Fruit fly (Drosophila melanogaster) whole organism, prepupa: Measurements from ENCODE around the gene Phf5a.
A peak's percentile ranks its signal among the peaks of the same experiment; 100 is the strongest.

Experiments
- Blimp-1 ChIP-seq: fragments of 200-800 bp; sonication (Bioruptor generic); optimal IDR thresholded peaks from 3 replicates; lab custom pipeline; 2017; ENCODE audit warnings: missing biosample characterization, missing genetic modification characterization, mild to moderate bottlenecking, moderate library complexity, missing genetic modification reagents
- CG10631 ChIP-seq: fragments of 200-800 bp; sonication (Bioruptor generic); optimal IDR thresholded peaks from 2 replicates; lab custom pipeline; 2016; ENCODE audit warnings: missing biosample characterization, missing genetic modification characterization
- CG10669 ChIP-seq: fragments of 200-800 bp; sonication (Bioruptor generic); optimal IDR thresholded peaks from 3 replicates; lab custom pipeline; 2018; ENCODE audit warnings: missing biosample characterization, mild to moderate bottlenecking, missing genetic modification characterization, moderate library complexity
- CG11294 ChIP-seq: fragments of 200-800 bp; sonication (Bioruptor generic); IDR thresholded peaks from 2 replicates; pipeline ENCODE4 v1.3.6; 2022; ENCODE audit warnings: missing biosample characterization, missing genetic modification characterization
- CG15336 ChIP-seq: fragments of 200-800 bp; sonication (Bioruptor generic); IDR thresholded peaks from 2 replicates; pipeline ENCODE4 v1.3.6; 2022; ENCODE audit warnings: missing biosample characterization, missing genetic modification characterization
- CG1621 ChIP-seq: fragments of 200-800 bp; sonication (Bioruptor generic); optimal IDR thresholded peaks from 3 replicates; lab custom pipeline; 2018; ENCODE audit warnings: missing biosample characterization, mild to moderate bottlenecking, missing genetic modification characterization
- CG3032 ChIP-seq: fragments of 200-800 bp; optimal IDR thresholded peaks from 2 replicates; lab custom pipeline; 2019; ENCODE audit warnings: missing biosample characterization, mild to moderate bottlenecking, missing genetic modification characterization, moderate library complexity
- CG32006 ChIP-seq: fragments of 200-800 bp; sonication (Bioruptor generic); optimal IDR thresholded peaks from 3 replicates; lab custom pipeline; 2017; ENCODE audit warnings: missing biosample characterization, mild to moderate bottlenecking, missing genetic modification characterization
- CG34406 ChIP-seq: fragments of 200-800 bp; sonication (Bioruptor generic); optimal IDR thresholded peaks from 3 replicates; lab custom pipeline; 2016; ENCODE audit warnings: missing biosample characterization, missing genetic modification characterization
- CG3919 ChIP-seq: fragments of 200-800 bp; sonication (Bioruptor generic); optimal IDR thresholded peaks from 3 replicates; lab custom pipeline; 2016; ENCODE audit warnings: missing biosample characterization, missing genetic modification characterization
- CG4318 ChIP-seq: fragments of 200-800 bp; sonication (Bioruptor generic); optimal IDR thresholded peaks from 3 replicates; lab custom pipeline; 2017; ENCODE audit warnings: missing biosample characterization, mild to moderate bottlenecking, missing genetic modification characterization
- CG6163 ChIP-seq: fragments of 200-800 bp; sonication (Bioruptor generic); IDR thresholded peaks from 3 replicates; pipeline ENCODE4 v1.3.6; 2022; ENCODE audit warnings: missing biosample characterization, missing genetic modification characterization
- CG6276 ChIP-seq: fragments of 200-800 bp; sonication (Bioruptor generic); optimal IDR thresholded peaks from 2 replicates; lab custom pipeline; 2017; ENCODE audit warnings: missing biosample characterization, mild to moderate bottlenecking, missing genetic modification characterization
- CG6792 ChIP-seq: fragments of 200-800 bp; sonication (Bioruptor generic); optimal IDR thresholded peaks from 3 replicates; lab custom pipeline; 2016; ENCODE audit warnings: missing biosample characterization, missing genetic modification characterization
- CG6808 ChIP-seq: fragments of 200-800 bp; sonication (Bioruptor generic); optimal IDR thresholded peaks from 3 replicates; lab custom pipeline; 2017; ENCODE audit warnings: missing biosample characterization, missing genetic modification characterization, mild to moderate bottlenecking, moderate library complexity, missing genetic modification reagents
- CG6854 ChIP-seq: fragments of 200-800 bp; sonication (Bioruptor generic); optimal IDR thresholded peaks from 2 replicates; lab custom pipeline; 2017; ENCODE audit warnings: missing biosample characterization, mild to moderate bottlenecking, missing genetic modification characterization
- CG8119 ChIP-seq: fragments of 200-800 bp; sonication (Bioruptor generic); IDR thresholded peaks from 3 replicates; pipeline ENCODE4 v1.3.6; 2022; ENCODE audit warnings: missing biosample characterization, missing genetic modification characterization
- CG8319 ChIP-seq: fragments of 200-800 bp; sonication (Bioruptor generic); optimal IDR thresholded peaks from 3 replicates; lab custom pipeline; 2016; ENCODE audit warnings: missing biosample characterization, missing genetic modification characterization
- CG8632 ChIP-seq: fragments of 200-800 bp; sonication (Bioruptor generic); optimal IDR thresholded peaks from 3 replicates; lab custom pipeline; 2016; ENCODE audit warnings: missing biosample characterization, missing genetic modification characterization
- CG9139 ChIP-seq: fragments of 200-800 bp; sonication (Bioruptor generic); optimal IDR thresholded peaks from 3 replicates; lab custom pipeline; 2017; ENCODE audit warnings: missing biosample characterization, mild to moderate bottlenecking, missing genetic modification characterization
- Eip78C ChIP-seq: fragments of 200-800 bp; sonication (Bioruptor generic); peaks from one replicate; lab custom pipeline; 2016; ENCODE audit warnings: missing biosample characterization, missing genetic modification characterization
- Eip93F ChIP-seq: fragments of 200-800 bp; sonication (Bioruptor generic); optimal IDR thresholded peaks from 2 replicates; lab custom pipeline; 2016; ENCODE audit warnings: missing biosample characterization, mild to moderate bottlenecking, missing genetic modification characterization
- Ets21C ChIP-seq: fragments of 200-800 bp; sonication (Bioruptor generic); optimal IDR thresholded peaks from 3 replicates; lab custom pipeline; 2016; ENCODE audit warnings: missing biosample characterization, missing genetic modification characterization
- Ets96B ChIP-seq: fragments of 200-800 bp; optimal IDR thresholded peaks from 2 replicates; lab custom pipeline; 2019; ENCODE audit warnings: missing biosample characterization, mild to moderate bottlenecking, missing genetic modification characterization, moderate library complexity
- Gug ChIP-seq: fragments of 200-800 bp; sonication (Bioruptor generic); IDR thresholded peaks from 2 replicates; pipeline ENCODE4 v1.3.6; 2022; ENCODE audit warnings: missing biosample characterization, missing genetic modification characterization
- Hr38 ChIP-seq: sonication (Bioruptor generic); optimal IDR thresholded peaks from 2 replicates; lab custom pipeline; 2016; ENCODE audit warnings: missing biosample characterization, missing genetic modification characterization
- Hr39 ChIP-seq: fragments of 200-800 bp; sonication (Bioruptor generic); optimal IDR thresholded peaks from 2 replicates; lab custom pipeline; 2016; ENCODE audit warnings: missing biosample characterization, missing genetic modification characterization
- Lpt ChIP-seq: fragments of 200-800 bp; sonication (Bioruptor generic); optimal IDR thresholded peaks from 3 replicates; lab custom pipeline; 2016; ENCODE audit warnings: missing biosample characterization, missing genetic modification characterization
- Met ChIP-seq: fragments of 200-800 bp; sonication (Bioruptor generic); optimal IDR thresholded peaks from 3 replicates; lab custom pipeline; 2016; ENCODE audit warnings: missing biosample characterization, missing genetic modification characterization
- OdsH ChIP-seq: fragments of 200-800 bp; sonication (Bioruptor generic); optimal IDR thresholded peaks from 3 replicates; lab custom pipeline; 2016; ENCODE audit warnings: missing biosample characterization, missing genetic modification characterization
- Smox ChIP-seq: fragments of 200-800 bp; sonication (Bioruptor generic); optimal IDR thresholded peaks from 3 replicates; lab custom pipeline; 2016; ENCODE audit warnings: missing biosample characterization, missing genetic modification characterization
- Sox102F ChIP-seq: fragments of 200-800 bp; sonication (Bioruptor generic); optimal IDR thresholded peaks from 2 replicates; lab custom pipeline; 2016; ENCODE audit warnings: missing biosample characterization, mild to moderate bottlenecking, missing genetic modification characterization
- Sox14 ChIP-seq: fragments of 200-800 bp; sonication (Bioruptor generic); optimal IDR thresholded peaks from 3 replicates; lab custom pipeline; 2016; ENCODE audit warnings: missing biosample characterization, missing genetic modification characterization
- Sox15 ChIP-seq: fragments of 200-800 bp; sonication (Bioruptor generic); optimal IDR thresholded peaks from 3 replicates; lab custom pipeline; 2016; ENCODE audit warnings: missing biosample characterization, missing genetic modification characterization
- acj6 ChIP-seq: fragments of 200-800 bp; sonication (Bioruptor generic); optimal IDR thresholded peaks from 3 replicates; lab custom pipeline; 2016; ENCODE audit warnings: missing biosample characterization, missing genetic modification characterization
- cyc ChIP-seq: fragments of 200-800 bp; sonication (Bioruptor generic); optimal IDR thresholded peaks from 3 replicates; lab custom pipeline; 2016; ENCODE audit warnings: missing biosample characterization, missing genetic modification characterization
- dac ChIP-seq: fragments of 200-800 bp; sonication (Bioruptor generic); optimal IDR thresholded peaks from 2 replicates; lab custom pipeline; 2017; ENCODE audit warnings: missing biosample characterization, mild to moderate bottlenecking, missing genetic modification characterization
- dsx ChIP-seq: fragments of 200-800 bp; optimal IDR thresholded peaks from 3 replicates; lab custom pipeline; 2019; ENCODE audit warnings: missing biosample characterization, mild to moderate bottlenecking, missing genetic modification characterization, moderate library complexity; ENCODE audit not compliant: poor library complexity, severe bottlenecking
- eg ChIP-seq: fragments of 200-800 bp; sonication (Bioruptor generic); IDR thresholded peaks from 3 replicates; pipeline ENCODE4 v1.3.6; 2022; ENCODE audit warnings: missing biosample characterization, missing genetic modification characterization
- fd85E ChIP-seq: fragments of 200-800 bp; sonication (Bioruptor generic); optimal IDR thresholded peaks from 3 replicates; lab custom pipeline; 2016; ENCODE audit warnings: missing biosample characterization, missing genetic modification characterization
- fkh ChIP-seq: fragments of 200-800 bp; sonication (Bioruptor generic); optimal IDR thresholded peaks from 3 replicates; lab custom pipeline; 2017; ENCODE audit warnings: missing biosample characterization, mild to moderate bottlenecking, missing genetic modification characterization, moderate library complexity
- salr ChIP-seq, 2 experiments: fragments of 200-800 bp; sonication (Bioruptor generic); optimal IDR thresholded peaks; 3 replicates each; lab custom pipeline; 2016 to 2018; ENCODE audit warnings: missing biosample characterization in 2 of 2, missing genetic modification characterization in 2 of 2, mild to moderate bottlenecking in 1 of 2
- ss ChIP-seq, 2 experiments: fragments of 200-800 bp; sonication (Bioruptor generic); optimal IDR thresholded peaks; 2 replicates in 1 of 2; 3 replicates in 1 of 2; lab custom pipeline; 2017 to 2018; ENCODE audit warnings: mild to moderate bottlenecking in 2 of 2, missing biosample characterization in 2 of 2, missing genetic modification characterization in 2 of 2, moderate library complexity in 1 of 2
- svp ChIP-seq: fragments of 200-800 bp; sonication (Bioruptor generic); peaks from one replicate; lab custom pipeline; 2016; ENCODE audit warnings: missing biosample characterization, missing genetic modification characterization
- vri ChIP-seq: fragments of 200-800 bp; sonication (Bioruptor generic); optimal IDR thresholded peaks from 3 replicates; lab custom pipeline; 2016; ENCODE audit warnings: missing biosample characterization, mild to moderate bottlenecking, missing genetic modification characterization

The Phf5a gene

DNA sequence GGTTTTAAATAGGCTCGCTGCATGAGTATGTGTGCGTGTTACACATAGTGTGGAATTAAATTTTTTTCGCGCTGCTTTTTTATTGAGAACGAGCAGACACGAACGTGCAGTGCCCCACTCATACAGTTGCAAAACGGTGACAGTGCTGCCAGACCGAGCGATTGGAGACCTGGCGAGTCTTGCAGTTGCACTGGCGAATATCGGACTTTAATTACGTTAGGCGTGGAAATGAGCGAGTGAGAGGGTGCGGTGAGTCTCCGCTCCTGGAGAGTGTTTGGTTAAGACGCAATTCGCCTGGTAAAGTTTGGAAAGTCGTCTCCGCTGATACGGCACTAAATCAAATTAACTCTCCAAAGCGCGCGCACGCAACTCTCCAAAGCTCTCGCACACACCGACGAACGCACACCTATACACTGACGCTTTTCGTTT is 9.3 kb downstream of the Phf5a start:
- no peak for TF ChIP-seq CG6808
- no peak for TF ChIP-seq eg (GFP tag; lab: Robert Waterston, UW)
- no peak for TF ChIP-seq Ets21C (GFP tag; lab: Kevin White, UChicago)
- no peak for TF ChIP-seq CG6854 (GFP tag; lab: Kevin White, UChicago)
- no peak for TF ChIP-seq acj6 (GFP tag; lab: Kevin White, UChicago)
- TF ChIP-seq fkh = peak; percentile 53
- no peak for TF ChIP-seq vri (GFP tag; lab: Kevin White, UChicago)
- TF ChIP-seq Hr39 (GFP tag; lab: Kevin White, UChicago) = no peak
- TF ChIP-seq Gug (GFP tag; lab: Robert Waterston, UW) = peak; percentile 24; the same call in 1 of the 2 replicates
- no peak for TF ChIP-seq CG32006
- no peak for TF ChIP-seq Eip93F (GFP tag; lab: Kevin White, UChicago)
- no peak for TF ChIP-seq CG3032 (tag; lab: Kevin White, UChicago)
- peak; percentile 31 for TF ChIP-seq CG1621 (tag; lab: Kevin White, UChicago)
- no peak for TF ChIP-seq Met
- no peak for TF ChIP-seq CG34406
- TF ChIP-seq CG15336 (GFP tag; lab: Robert Waterston, UW) = 0 out of 2 replicates have a peak, but pooled peaks have one; percentile 23
- TF ChIP-seq fd85E (GFP tag; lab: Kevin White, UChicago) = no peak
- no peak for TF ChIP-seq OdsH (GFP tag; lab: Kevin White, UChicago)
- TF ChIP-seq CG8632 (GFP tag; lab: Kevin White, UChicago) = no peak
- TF ChIP-seq Sox15 = no peak
- no peak; the same call in 2 of the 3 replicates for TF ChIP-seq CG8119 (GFP tag; lab: Robert Waterston, UW)
- no peak for TF ChIP-seq cyc (GFP tag; lab: Kevin White, UChicago)
- no peak for TF ChIP-seq CG11294
- no peak for TF ChIP-seq svp (GFP tag; lab: Kevin White, UChicago)
- peak; percentile 62; the same call in 2 of the 3 replicates for TF ChIP-seq CG6163 (GFP tag; lab: Robert Waterston, UW)
- no peak for TF ChIP-seq dsx (GFP tag; lab: Kevin White, UChicago)
- TF ChIP-seq Sox14 (GFP tag; lab: Kevin White, UChicago) = no peak
- no peak for TF ChIP-seq dac (GFP tag; lab: Kevin White, UChicago)
- no peak for TF ChIP-seq Sox102F
- TF ChIP-seq salr (GFP tag; optimal IDR thresholded peaks at IDR 0.05; lab: Kevin White, UChicago) = no peak
- no peak for TF ChIP-seq CG9139
- no peak for TF ChIP-seq Hr38 (GFP tag; lab: Kevin White, UChicago)
- no peak for TF ChIP-seq CG3919 (GFP tag; lab: Kevin White, UChicago)
- no peak for TF ChIP-seq Blimp-1 (GFP tag; lab: Kevin White, UChicago)
- TF ChIP-seq Lpt = peak; percentile 4
- peak; percentile 80 for TF ChIP-seq Eip78C (GFP tag; lab: Kevin White, UChicago)
- TF ChIP-seq CG8319 = no peak
- TF ChIP-seq ss (GFP tag; optimal IDR thresholded peaks at IDR 0.05; lab: Kevin White, UChicago) = peak in 1 of 2 experiments; percentile 21
- no peak for TF ChIP-seq Ets96B (tag; lab: Kevin White, UChicago)
- TF ChIP-seq Smox = no peak
- no peak for TF ChIP-seq CG6792 (GFP tag; lab: Kevin White, UChicago)
- no peak for TF ChIP-seq CG4318 (GFP tag; lab: Kevin White, UChicago)
- no peak for TF ChIP-seq CG6276 (GFP tag; lab: Kevin White, UChicago)
- TF ChIP-seq CG10669 (GFP tag; lab: Kevin White, UChicago) = no peak
- TF ChIP-seq CG10631 (GFP tag; lab: Kevin White, UChicago) = no peak
